Worm (Caenorhabditis elegans) whole organism, young adult: Measurements from ENCODE around the gene sfxn-1.1.

ENCODE experiments used
- C17E4.6 ChIP-seq: fragments of 200-800 bp; sonication (Bioruptor generic); IDR thresholded peaks from 2 replicates; pipeline ENCODE4 v1.3.6; 2022; ENCODE audit warnings: missing genetic modification reagents, missing genetic modification characterization, missing compliant biosample characterization
- F22D6.2 ChIP-seq: sonication (generic microtip); optimal IDR thresholded peaks from 2 replicates; lab custom pipeline; 2016; ENCODE audit warnings: mild to moderate bottlenecking, missing genetic modification characterization, missing compliant biosample characterization
- F39B2.1 ChIP-seq: fragments of 200-800 bp; sonication (Bioruptor generic); IDR thresholded peaks from 2 replicates; pipeline ENCODE4 v1.3.6; 2022; ENCODE audit warnings: missing genetic modification reagents, missing genetic modification characterization, missing compliant biosample characterization
- T26A5.8 ChIP-seq: sonication (generic microtip); optimal IDR thresholded peaks from 2 replicates; lab custom pipeline; 2016; ENCODE audit warnings: missing genetic modification characterization, missing compliant biosample characterization
- Y53G8AR.9 ChIP-seq: fragments of 200-800 bp; sonication (Bioruptor generic); conservative IDR thresholded peaks from 2 replicates; pipeline ENCODE4 v1.3.6; 2022; ENCODE audit warnings: missing genetic modification reagents, missing genetic modification characterization, missing compliant biosample characterization
- Y79H2A.3 ChIP-seq: fragments of 200-800 bp; sonication (Bioruptor generic); conservative IDR thresholded peaks from 2 replicates; pipeline ENCODE4 v1.3.6; 2022; ENCODE audit warnings: missing genetic modification reagents, missing genetic modification characterization, missing compliant biosample characterization
- ama-1 ChIP-seq, 3 experiments: fragments of 150-350 bp in 1 of 3; sonication (generic microtip) in 2 of 3; optimal IDR thresholded peaks; 2 replicates each; lab custom pipeline; 2014 to 2018; ENCODE audit warnings: missing biosample characterization in 2 of 3, missing genetic modification characterization in 2 of 3, missing genetic modification reagents in 2 of 3
- aptf-2 ChIP-seq: fragments of 200-800 bp; sonication (Bioruptor generic); conservative IDR thresholded peaks from 2 replicates; pipeline ENCODE4 v1.3.6; 2022; ENCODE audit warnings: missing genetic modification reagents, missing genetic modification characterization, missing compliant biosample characterization
- attf-5 ChIP-seq: fragments of 200-800 bp; sonication (Bioruptor generic); optimal IDR thresholded peaks from 2 replicates; lab custom pipeline; 2018; ENCODE audit warnings: mild to moderate bottlenecking, missing genetic modification characterization, missing compliant biosample characterization
- attf-6 ChIP-seq: fragments of 200-800 bp; sonication (Bioruptor generic); IDR thresholded peaks from 2 replicates; pipeline ENCODE4 v1.3.6; 2022; ENCODE audit warnings: missing genetic modification reagents, missing genetic modification characterization, missing compliant biosample characterization
- ccch-3 ChIP-seq: fragments of 200-800 bp; sonication (Bioruptor generic); optimal IDR thresholded peaks from 2 replicates; lab custom pipeline; 2018; ENCODE audit warnings: mild to moderate bottlenecking, missing genetic modification characterization, missing compliant biosample characterization
- ceh-40 ChIP-seq: fragments of 200-800 bp; sonication (Bioruptor generic); IDR thresholded peaks from 2 replicates; pipeline ENCODE4 v1.3.6; 2022; ENCODE audit warnings: missing genetic modification characterization, missing compliant biosample characterization
- ceh-91 ChIP-seq: fragments of 200-800 bp; sonication (Bioruptor generic); IDR thresholded peaks from 2 replicates; pipeline ENCODE4 v1.3.6; 2022; ENCODE audit warnings: missing genetic modification reagents, missing genetic modification characterization, missing compliant biosample characterization
- dpff-1 ChIP-seq: sonication (generic microtip); optimal IDR thresholded peaks from 2 replicates; lab custom pipeline; 2017; ENCODE audit warnings: mild to moderate bottlenecking, missing genetic modification characterization, missing compliant biosample characterization
- ets-4 ChIP-seq: fragments of 200-800 bp; sonication (Bioruptor generic); optimal IDR thresholded peaks from 2 replicates; lab custom pipeline; 2018; ENCODE audit warnings: mild to moderate bottlenecking, missing genetic modification characterization, missing compliant biosample characterization
- fkh-3 ChIP-seq: sonication (generic microtip); optimal IDR thresholded peaks from 2 replicates; lab custom pipeline; 2016; ENCODE audit warnings: mild to moderate bottlenecking, missing genetic modification characterization, missing compliant biosample characterization
- hlh-26 ChIP-seq: fragments of 200-800 bp; sonication (Bioruptor generic); conservative IDR thresholded peaks from 2 replicates; pipeline ENCODE4 v1.3.6; 2022; ENCODE audit warnings: missing genetic modification reagents, missing genetic modification characterization, missing compliant biosample characterization
- lag-1 ChIP-seq: fragments of 200-800 bp; sonication (Bioruptor generic); IDR thresholded peaks from 2 replicates; pipeline ENCODE4 v1.3.6; 2022; ENCODE audit warnings: missing genetic modification reagents, missing genetic modification characterization, missing compliant biosample characterization
- lsl-1 ChIP-seq: fragments of 200-800 bp; sonication (Bioruptor generic); optimal IDR thresholded peaks from 2 replicates; lab custom pipeline; 2018; ENCODE audit warnings: mild to moderate bottlenecking, missing genetic modification characterization, moderate library complexity, missing compliant biosample characterization
- madf-3 ChIP-seq: fragments of 200-800 bp; sonication (Bioruptor generic); IDR thresholded peaks from 2 replicates; pipeline ENCODE4 v1.3.6; 2022; ENCODE audit warnings: missing genetic modification reagents, missing genetic modification characterization, missing compliant biosample characterization
- mcd-1 ChIP-seq: fragments of 200-800 bp; sonication (Bioruptor generic); IDR thresholded peaks from 2 replicates; pipeline ENCODE4 v1.3.6; 2022; ENCODE audit warnings: missing genetic modification reagents, missing genetic modification characterization, missing compliant biosample characterization
- mes-4 ChIP-seq: sonication (generic microtip); optimal IDR thresholded peaks from 2 replicates; lab custom pipeline; 2016; ENCODE audit warnings: missing genotype, missing genetic modification characterization, missing compliant biosample characterization
- mxl-1 ChIP-seq: sonication (generic microtip); optimal IDR thresholded peaks from 2 replicates; lab custom pipeline; 2016; ENCODE audit warnings: missing genetic modification characterization, missing compliant biosample characterization
- nfyb-1 ChIP-seq: fragments of 200-800 bp; sonication (Bioruptor generic); IDR thresholded peaks from 2 replicates; pipeline ENCODE4 v1.3.6; 2022; ENCODE audit warnings: missing genetic modification reagents, missing genetic modification characterization, missing compliant biosample characterization
- nhr-179 ChIP-seq: sonication (generic microtip); optimal IDR thresholded peaks from 2 replicates; lab custom pipeline; 2016; ENCODE audit warnings: mild to moderate bottlenecking, missing genetic modification characterization, missing compliant biosample characterization
- nhr-90 ChIP-seq: sonication (generic microtip); optimal IDR thresholded peaks from 2 replicates; lab custom pipeline; 2016; ENCODE audit warnings: missing genotype, mild to moderate bottlenecking, missing genetic modification characterization, missing compliant biosample characterization
- rcor-1 ChIP-seq: fragments of 200-800 bp; sonication (Bioruptor generic); IDR thresholded peaks from 2 replicates; pipeline ENCODE4 v1.3.6; 2022; ENCODE audit warnings: missing genetic modification reagents, missing genetic modification characterization, missing compliant biosample characterization
- repo-1 ChIP-seq: sonication (generic microtip); optimal IDR thresholded peaks from 2 replicates; lab custom pipeline; 2017; ENCODE audit warnings: mild to moderate bottlenecking, missing genetic modification characterization, missing compliant biosample characterization
- sdz-38 ChIP-seq: sonication (generic microtip); optimal IDR thresholded peaks from 2 replicates; lab custom pipeline; 2016; ENCODE audit warnings: missing genotype, missing genetic modification characterization, missing compliant biosample characterization
- snpc-1.1 ChIP-seq: sonication (generic microtip); optimal IDR thresholded peaks from 2 replicates; lab custom pipeline; 2017; ENCODE audit warnings: missing genetic modification characterization, mild to moderate bottlenecking, missing compliant biosample characterization, antibody characterized with exemption, moderate library complexity, missing genotype, missing genetic modification reagents; ENCODE audit not compliant: insufficient read depth
- snpc-1.3 ChIP-seq: sonication (generic microtip); optimal IDR thresholded peaks from 2 replicates; lab custom pipeline; 2017; ENCODE audit warnings: missing genetic modification characterization, mild to moderate bottlenecking, missing compliant biosample characterization, antibody characterized with exemption, moderate library complexity, missing genotype, missing genetic modification reagents; ENCODE audit not compliant: insufficient read depth
- snpc-3.4 ChIP-seq: sonication (generic microtip); optimal IDR thresholded peaks from 2 replicates; lab custom pipeline; 2017; ENCODE audit warnings: missing genetic modification characterization, mild to moderate bottlenecking, missing compliant biosample characterization, antibody characterized with exemption, moderate library complexity, missing genotype, missing genetic modification reagents
- tbp1 ChIP-seq: fragments of 200-800 bp; sonication (Bioruptor generic); optimal IDR thresholded peaks from 2 replicates; lab custom pipeline; 2018; ENCODE audit warnings: mild to moderate bottlenecking, missing genetic modification characterization, missing compliant biosample characterization
- tlf-1 ChIP-seq: fragments of 200-800 bp; sonication (Bioruptor generic); optimal IDR thresholded peaks from 2 replicates; lab custom pipeline; 2018; ENCODE audit warnings: mild to moderate bottlenecking, missing genetic modification characterization, missing compliant biosample characterization
- unc-130 ChIP-seq: sonication (generic microtip); optimal IDR thresholded peaks from 2 replicates; lab custom pipeline; 2016; ENCODE audit warnings: missing genetic modification reagents, missing genetic modification characterization, missing compliant biosample characterization
- unc-62 ChIP-seq: fragments of 150-350 bp; optimal IDR thresholded peaks from 2 replicates; lab custom pipeline; 2014; ENCODE audit warnings: missing biosample characterization, missing genetic modification reagents, missing genetic modification characterization
- xnd-1 ChIP-seq: sonication (generic microtip); optimal IDR thresholded peaks from 2 replicates; lab custom pipeline; 2016; ENCODE audit warnings: missing genotype, missing genetic modification reagents, missing genetic modification characterization, missing compliant biosample characterization
- zim-3 ChIP-seq: sonication (generic microtip); optimal IDR thresholded peaks from 2 replicates; lab custom pipeline; 2017; ENCODE audit warnings: mild to moderate bottlenecking, missing genetic modification characterization, moderate library complexity, missing compliant biosample characterization
- ztf-18 ChIP-seq: sonication (generic microtip); optimal IDR thresholded peaks from 2 replicates; lab custom pipeline; 2016; ENCODE audit warnings: missing genotype, mild to moderate bottlenecking, missing genetic modification characterization, missing compliant biosample characterization
- ztf-26 ChIP-seq: sonication (generic microtip); optimal IDR thresholded peaks from 2 replicates; lab custom pipeline; 2017; ENCODE audit warnings: missing genetic modification characterization, missing compliant biosample characterization
- ztf-28 ChIP-seq: fragments of 200-800 bp; sonication (Bioruptor generic); IDR thresholded peaks from 2 replicates; pipeline ENCODE4 v1.3.6; 2022; ENCODE audit warnings: missing genetic modification reagents, missing genetic modification characterization, missing compliant biosample characterization
- ztf-6 ChIP-seq: fragments of 200-800 bp; sonication (Bioruptor generic); IDR thresholded peaks from 2 replicates; pipeline ENCODE4 v1.3.6; 2022; ENCODE audit warnings: missing genetic modification reagents, missing genetic modification characterization, missing compliant biosample characterization

Gene sfxn-1.1

ce11 chrII:9487337-9487950, 31.2 kb downstream of the sfxn-1.1 start, which contains the start of gene T19H5.4 (continued):
- TF ChIP-seq ets-4 (GFP tag; lab: Kevin White, UChicago), result peak; percentile 91
- no peak for TF ChIP-seq ztf-28 (GFP tag; lab: Robert Waterston, UW)
- no peak for TF ChIP-seq sdz-38 (tag; lab: Kevin White, UChicago)
- TF ChIP-seq ztf-18, result no peak
- TF ChIP-seq attf-5 (GFP tag; lab: Kevin White, UChicago), result peak; percentile 82
- TF ChIP-seq xnd-1 (tag; lab: Kevin White, UChicago), result no peak
- no peak for TF ChIP-seq ccch-3 (GFP tag; lab: Kevin White, UChicago)
- TF ChIP-seq T26A5.8, result no peak
- peak; percentile 34 for TF ChIP-seq tbp1
- no peak for TF ChIP-seq lag-1 (GFP tag; lab: Robert Waterston, UW)
- no peak for TF ChIP-seq mes-4
- no peak for TF ChIP-seq C17E4.6 (GFP tag; lab: Robert Waterston, UW)
- TF ChIP-seq madf-3 (GFP tag; lab: Robert Waterston, UW), result no peak
- TF ChIP-seq mxl-1 (tag; lab: Kevin White, UChicago), result no peak
- TF ChIP-seq nhr-90 (tag; lab: Kevin White, UChicago), result no peak
- TF ChIP-seq dpff-1 (tag; lab: Kevin White, UChicago), result no peak
- TF ChIP-seq tlf-1 (GFP tag; lab: Kevin White, UChicago), result no peak
- TF ChIP-seq unc-62, result no peak
- TF ChIP-seq snpc-1.3 (tag; lab: Kevin White, UChicago), result no peak
- peak; percentile 33; the same call in 1 of the 2 replicates for TF ChIP-seq mcd-1 (GFP tag; lab: Robert Waterston, UW)
- no peak for TF ChIP-seq attf-6 (GFP tag; lab: Robert Waterston, UW)
- TF ChIP-seq nhr-179, result no peak
- TF ChIP-seq ztf-26, result peak; percentile 80
- no peak for TF ChIP-seq snpc-3.4
- TF ChIP-seq Y79H2A.3, result no peak
- no peak for TF ChIP-seq ama-1 (optimal IDR thresholded peaks at IDR 0.05; lab: Kevin White, UChicago)
- TF ChIP-seq ama-1 (GFP tag; optimal IDR thresholded peaks at IDR 0.05; lab: Kevin White, UChicago), result no peak
- TF ChIP-seq hlh-26 (GFP tag; lab: Robert Waterston, UW), result no peak
- TF ChIP-seq ztf-6 (GFP tag; lab: Robert Waterston, UW), result no peak
- TF ChIP-seq F39B2.1 (GFP tag; lab: Robert Waterston, UW), result no peak
- TF ChIP-seq zim-3 (tag; lab: Kevin White, UChicago), result no peak
- TF ChIP-seq ceh-91 (GFP tag; lab: Robert Waterston, UW), result no peak

ce11 chrII:9485081-9485730, 33.5 kb downstream of the sfxn-1.1 start:
- TF ChIP-seq F22D6.2 (no peak), ceh-40 (no peak), rcor-1 (no peak), repo-1 (tag; lab: Kevin White, UChicago) (no peak), nfyb-1 (GFP tag; lab: Robert Waterston, UW) (no peak), Y53G8AR.9 (GFP tag; lab: Robert Waterston, UW) (no peak), mcd-1 (GFP tag; lab: Robert Waterston, UW) (no peak), lsl-1 (GFP tag; lab: Kevin White, UChicago) (no peak), unc-130 (no peak), ztf-6 (GFP tag; lab: Robert Waterston, UW) (no peak), snpc-1.1 (tag; lab: Kevin White, UChicago) (no peak), aptf-2 (GFP tag; lab: Robert Waterston, UW) (no peak), fkh-3 (no peak)
